Worm (Caenorhabditis elegans) whole organism, L2 larva: Measurements from ENCODE around the gene F38B7.3.
A peak's percentile ranks its signal among the peaks of the same experiment; 100 is the strongest.

Experiments
- C34F6.9 ChIP-seq: fragments of 150-350 bp; optimal IDR thresholded peaks from 2 replicates; lab custom pipeline; 2014; ENCODE audit warnings: missing biosample characterization, missing genetic modification characterization
- F13H6.1 ChIP-seq: sonication (generic microtip); optimal IDR thresholded peaks from 2 replicates; lab custom pipeline; 2016; ENCODE audit warnings: missing genetic modification characterization, missing compliant biosample characterization
- R02D3.7 ChIP-seq: fragments of 150-350 bp; optimal IDR thresholded peaks from 2 replicates; lab custom pipeline; 2014; ENCODE audit warnings: missing biosample characterization, missing genetic modification characterization
- Y55F3AM.14 ChIP-seq: fragments of 200-800 bp; sonication (Bioruptor generic); optimal IDR thresholded peaks from 2 replicates; lab custom pipeline; 2018; ENCODE audit warnings: mild to moderate bottlenecking, missing genetic modification characterization, missing compliant biosample characterization
- ZK546.5 ChIP-seq: sonication (generic microtip); optimal IDR thresholded peaks from 2 replicates; lab custom pipeline; 2017; ENCODE audit warnings: missing biosample characterization, missing genetic modification characterization
- alr-1 ChIP-seq: fragments of 150-350 bp; optimal IDR thresholded peaks from 2 replicates; lab custom pipeline; 2014; ENCODE audit warnings: missing biosample characterization, missing genetic modification characterization
- aly-2 ChIP-seq: fragments of 150-350 bp; optimal IDR thresholded peaks from 2 replicates; lab custom pipeline; 2014; ENCODE audit warnings: missing biosample characterization, missing genetic modification characterization
- ama-1 ChIP-seq: fragments of 150-350 bp; optimal IDR thresholded peaks from 2 replicates; lab custom pipeline; 2018; ENCODE audit warnings: inconsistent platforms
- blmp-1 ChIP-seq: sonication (generic microtip); optimal IDR thresholded peaks from 2 replicates; lab custom pipeline; 2017; ENCODE audit warnings: missing genetic modification characterization, mild to moderate bottlenecking, missing compliant biosample characterization, antibody characterized with exemption, moderate library complexity; ENCODE audit not compliant: insufficient read depth
- ceh-16 ChIP-seq: fragments of 150-350 bp; optimal IDR thresholded peaks from 2 replicates; lab custom pipeline; 2014; ENCODE audit warnings: missing biosample characterization, missing genetic modification characterization
- ceh-82 ChIP-seq: fragments of 150-350 bp; optimal IDR thresholded peaks from 2 replicates; lab custom pipeline; 2014; ENCODE audit warnings: missing biosample characterization, missing genetic modification characterization
- crh-2 ChIP-seq: sonication (generic microtip); optimal IDR thresholded peaks from 2 replicates; lab custom pipeline; 2017; ENCODE audit warnings: missing biosample characterization, missing genetic modification characterization
- dmd-4 ChIP-seq: sonication (generic microtip); optimal IDR thresholded peaks from 2 replicates; lab custom pipeline; 2017; ENCODE audit warnings: missing biosample characterization, missing genetic modification characterization
- egl-27 ChIP-seq: sonication (generic microtip); optimal IDR thresholded peaks from 3 replicates; lab custom pipeline; 2017; ENCODE audit warnings: missing biosample characterization, missing genetic modification reagents, missing genetic modification characterization
- elt-3 ChIP-seq: sonication (generic microtip); optimal IDR thresholded peaks from 2 replicates; lab custom pipeline; 2017; ENCODE audit warnings: missing biosample characterization, missing genetic modification characterization
- fos-1 ChIP-seq: fragments of 150-350 bp; optimal IDR thresholded peaks from 2 replicates; lab custom pipeline; 2014; ENCODE audit warnings: missing biosample characterization, missing genetic modification characterization
- gmeb-1 ChIP-seq: fragments of 150-350 bp; optimal IDR thresholded peaks from 2 replicates; lab custom pipeline; 2014; ENCODE audit warnings: missing biosample characterization, missing genetic modification characterization
- lin-11 ChIP-seq: fragments of 150-350 bp; sonication (generic microtip); optimal IDR thresholded peaks from 2 replicates; lab custom pipeline; 2014; ENCODE audit warnings: missing biosample characterization, missing genetic modification characterization, inconsistent platforms, mixed read lengths
- lin-13 ChIP-seq: fragments of 150-350 bp; optimal IDR thresholded peaks from 2 replicates; lab custom pipeline; 2014; ENCODE audit warnings: missing biosample characterization, missing genetic modification reagents, missing genetic modification characterization
- lin-39 ChIP-seq: fragments of 150-350 bp; optimal IDR thresholded peaks from 2 replicates; lab custom pipeline; 2014; ENCODE audit warnings: missing biosample characterization, missing genetic modification reagents, missing genetic modification characterization
- lsy-2 ChIP-seq, 2 experiments: fragments of 150-350 bp in 1 of 2; sonication (generic microtip) in 1 of 2; optimal IDR thresholded peaks; 2 replicates each; lab custom pipeline; 2014 to 2017; ENCODE audit warnings: missing biosample characterization in 2 of 2, missing genetic modification characterization in 2 of 2
- mab-5 ChIP-seq: fragments of 150-350 bp; optimal IDR thresholded peaks from 2 replicates; lab custom pipeline; 2014; ENCODE audit warnings: missing biosample characterization, missing genetic modification characterization
- mbf-1 ChIP-seq: sonication (generic microtip); optimal IDR thresholded peaks from 2 replicates; lab custom pipeline; 2017; ENCODE audit warnings: missing biosample characterization, missing genetic modification characterization
- mdl-1 ChIP-seq, 2 experiments: fragments of 150-350 bp in 1 of 2; sonication (generic microtip) in 1 of 2; optimal IDR thresholded peaks; 2 replicates each; lab custom pipeline; 2017; ENCODE audit warnings: missing biosample characterization in 2 of 2, missing genetic modification characterization in 2 of 2
- nhr-10 ChIP-seq: sonication (generic microtip); optimal IDR thresholded peaks from 2 replicates; lab custom pipeline; 2017; ENCODE audit warnings: missing biosample characterization, missing genetic modification characterization
- nhr-11 ChIP-seq: fragments of 150-350 bp; optimal IDR thresholded peaks from 2 replicates; lab custom pipeline; 2014; ENCODE audit warnings: missing biosample characterization, missing genetic modification characterization
- nhr-12 ChIP-seq: fragments of 150-350 bp; optimal IDR thresholded peaks from 2 replicates; lab custom pipeline; 2014; ENCODE audit warnings: missing biosample characterization, missing genetic modification characterization
- nhr-129 ChIP-seq: fragments of 150-350 bp; optimal IDR thresholded peaks from 2 replicates; lab custom pipeline; 2014; ENCODE audit warnings: missing biosample characterization, missing genetic modification characterization
- nhr-21 ChIP-seq: fragments of 150-350 bp; optimal IDR thresholded peaks from 2 replicates; lab custom pipeline; 2014; ENCODE audit warnings: missing biosample characterization, missing genetic modification characterization
- nhr-23 ChIP-seq: fragments of 150-350 bp; optimal IDR thresholded peaks from 2 replicates; lab custom pipeline; 2014; ENCODE audit warnings: missing biosample characterization, missing genetic modification reagents, missing genetic modification characterization
- nhr-237 ChIP-seq: fragments of 150-350 bp; optimal IDR thresholded peaks from 2 replicates; lab custom pipeline; 2014; ENCODE audit warnings: missing biosample characterization, missing genetic modification characterization
- nhr-25 ChIP-seq: fragments of 150-350 bp; sonication (generic microtip); optimal IDR thresholded peaks from 3 replicates; lab custom pipeline; 2014; ENCODE audit warnings: missing biosample characterization, missing genetic modification characterization
- nhr-6 ChIP-seq: fragments of 150-350 bp; optimal IDR thresholded peaks from 2 replicates; lab custom pipeline; 2014; ENCODE audit warnings: missing biosample characterization, missing genetic modification characterization
- nhr-77 ChIP-seq: fragments of 150-350 bp; optimal IDR thresholded peaks from 2 replicates; lab custom pipeline; 2014; ENCODE audit warnings: missing biosample characterization, missing genetic modification characterization
- sem-4 ChIP-seq: fragments of 150-350 bp; optimal IDR thresholded peaks from 2 replicates; lab custom pipeline; 2014; ENCODE audit warnings: missing biosample characterization, missing genetic modification reagents, missing genetic modification characterization
- skn-1 ChIP-seq: sonication (generic microtip); optimal IDR thresholded peaks from 2 replicates; lab custom pipeline; 2017; ENCODE audit warnings: missing biosample characterization, missing genetic modification characterization
- sma-3 ChIP-seq: sonication (generic microtip); optimal IDR thresholded peaks from 2 replicates; lab custom pipeline; 2016; ENCODE audit warnings: missing genetic modification reagents, missing genetic modification characterization, missing compliant biosample characterization
- sma-9 ChIP-seq, 2 experiments: fragments of 150-350 bp in 1 of 2; sonication (generic microtip) in 1 of 2; optimal IDR thresholded peaks; 2 replicates each; lab custom pipeline; 2014 to 2016; ENCODE audit warnings: missing genetic modification characterization in 2 of 2, mild to moderate bottlenecking in 1 of 2, missing biosample characterization in 1 of 2, missing compliant biosample characterization in 1 of 2, missing genetic modification reagents in 1 of 2, moderate library complexity in 1 of 2
- snpc-4 ChIP-seq: fragments of 150-350 bp; optimal IDR thresholded peaks from 2 replicates; lab custom pipeline; 2014; ENCODE audit warnings: missing biosample characterization, missing genetic modification characterization
- unc-39 ChIP-seq: fragments of 150-350 bp; optimal IDR thresholded peaks from 2 replicates; lab custom pipeline; 2014; ENCODE audit warnings: missing biosample characterization, missing genetic modification characterization
- unc-55 ChIP-seq: fragments of 150-350 bp; sonication (generic microtip); optimal IDR thresholded peaks from 3 replicates; lab custom pipeline; 2014; ENCODE audit warnings: missing biosample characterization, missing genetic modification reagents, missing genetic modification characterization
- unc-62 ChIP-seq: fragments of 150-350 bp; optimal IDR thresholded peaks from 2 replicates; lab custom pipeline; 2014; ENCODE audit warnings: missing biosample characterization, missing genetic modification reagents, missing genetic modification characterization
- zag-1 ChIP-seq: fragments of 150-350 bp; optimal IDR thresholded peaks from 2 replicates; lab custom pipeline; 2014; ENCODE audit warnings: missing biosample characterization, missing genetic modification characterization
- ztf-1 ChIP-seq: fragments of 200-800 bp; sonication (Bioruptor generic); conservative IDR thresholded peaks from 2 replicates; pipeline ENCODE4 v1.3.6; 2022; ENCODE audit warnings: missing genetic modification characterization, missing compliant biosample characterization
- ztf-11 ChIP-seq: sonication (generic microtip); optimal IDR thresholded peaks from 2 replicates; lab custom pipeline; 2017; ENCODE audit warnings: missing biosample characterization, missing genetic modification characterization
- ztf-4 ChIP-seq: fragments of 150-350 bp; optimal IDR thresholded peaks from 2 replicates; lab custom pipeline; 2014; ENCODE audit warnings: missing biosample characterization, missing genetic modification characterization

F38B7.3 gene

DNA sequence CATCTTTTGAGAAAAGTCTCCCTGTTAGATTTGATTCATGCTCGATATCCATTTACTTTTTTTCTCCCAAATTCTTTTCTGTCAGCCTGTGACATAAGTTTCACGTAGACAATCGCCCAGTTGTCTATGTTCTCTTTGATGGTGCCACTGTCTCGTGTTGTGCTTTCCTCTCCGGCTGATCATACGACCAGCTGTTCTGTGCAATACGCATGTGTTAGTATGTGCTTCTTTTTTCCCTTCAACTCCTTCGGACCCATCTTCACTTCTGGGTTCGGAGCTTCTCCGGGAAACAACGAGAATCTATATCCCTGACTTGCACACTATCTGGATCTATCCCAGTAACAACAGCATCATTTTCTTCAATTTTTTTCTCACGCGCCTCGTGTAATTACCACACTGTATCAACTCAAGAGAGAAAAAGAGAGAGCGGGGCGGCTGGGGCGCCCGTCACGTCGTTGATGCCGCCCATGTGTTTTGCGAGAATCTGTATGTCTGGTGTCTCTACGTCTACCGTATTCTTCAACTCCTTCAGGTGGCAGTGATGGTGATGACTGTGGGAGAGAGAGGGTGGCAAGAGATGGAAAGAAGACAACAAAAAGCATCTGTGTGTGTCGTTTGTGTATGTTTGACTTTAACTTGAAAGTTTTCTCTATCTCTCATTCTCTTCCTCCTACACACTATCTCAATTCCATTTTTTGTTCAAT is 16.9 kb upstream of the F38B7.3 start:
- TF ChIP-seq sma-9 (GFP tag; optimal IDR thresholded peaks at IDR 0.05; lab: Kevin White, UChicago) = peak; percentile 97
- TF ChIP-seq sma-9 (tag; optimal IDR thresholded peaks at IDR 0.05; lab: Kevin White, UChicago) = no peak
- no peak for TF ChIP-seq nhr-77 (tag; lab: Kevin White, UChicago)
- peak; percentile 96 for TF ChIP-seq blmp-1 (tag; lab: Kevin White, UChicago)
- TF ChIP-seq lsy-2 (tag; optimal IDR thresholded peaks at IDR 0.05; lab: Kevin White, UChicago) = peak; percentile 13 to 80
- TF ChIP-seq nhr-21 = peak; percentile 77
- TF ChIP-seq ztf-4 = peak; percentile 38
- no peak for TF ChIP-seq unc-39
- TF ChIP-seq nhr-237 (tag; lab: Kevin White, UChicago) = no peak
- no peak for TF ChIP-seq lin-11
- TF ChIP-seq crh-2 (tag; lab: Kevin White, UChicago) = peak; percentile 80
- TF ChIP-seq fos-1 (tag; lab: Kevin White, UChicago) = peak; percentile 94
- peak; percentile 46 to 83 for TF ChIP-seq mdl-1 (tag; optimal IDR thresholded peaks at IDR 0.05; lab: Kevin White, UChicago)
- TF ChIP-seq nhr-6 (tag; lab: Kevin White, UChicago) = peak; percentile 73
- TF ChIP-seq F13H6.1 = peak; percentile 96
- peak; percentile 19 for TF ChIP-seq mab-5
- peak; percentile 73 for TF ChIP-seq Y55F3AM.14 (GFP tag; lab: Kevin White, UChicago)
- peak; percentile 91 for TF ChIP-seq sma-3 (GFP tag; lab: Kevin White, UChicago)
- no peak for TF ChIP-seq ztf-1
- TF ChIP-seq unc-55 (GFP tag; lab: Kevin White, UChicago) = no peak
- TF ChIP-seq C34F6.9 = peak; percentile 65
- TF ChIP-seq unc-62 (GFP tag; lab: Kevin White, UChicago) = no peak
- no peak for TF ChIP-seq dmd-4 (tag; lab: Kevin White, UChicago)
- TF ChIP-seq sem-4 (tag; lab: Kevin White, UChicago) = peak; percentile 82
- TF ChIP-seq nhr-129 (tag; lab: Kevin White, UChicago) = peak; percentile 90
- TF ChIP-seq lin-13 = peak; percentile 76
- peak; percentile 55 for TF ChIP-seq gmeb-1 (tag; lab: Kevin White, UChicago)
- TF ChIP-seq egl-27 (tag; lab: Kevin White, UChicago) = peak; percentile 77
- peak; percentile 95 for TF ChIP-seq nhr-25

ce11 chrV:11532535-11532853 is 16.4 kb upstream of the F38B7.3 start:
- TF ChIP-seq R02D3.7 (tag; lab: Kevin White, UChicago) (no peak), ztf-11 (tag; lab: Kevin White, UChicago) (no peak), ama-1 (peak; percentile 63)

ce11 chrV:11532964-11533363 is 15.9 kb upstream of the F38B7.3 start:
- no peak for TF ChIP-seq lin-39 (tag; lab: Kevin White, UChicago)
- no peak for TF ChIP-seq nhr-237 (tag; lab: Kevin White, UChicago)
- TF ChIP-seq nhr-21 = peak; percentile 46
- TF ChIP-seq ZK546.5 = no peak
- no peak for TF ChIP-seq unc-55 (GFP tag; lab: Kevin White, UChicago)
- no peak for TF ChIP-seq nhr-11
- no peak for TF ChIP-seq mdl-1 (tag; optimal IDR thresholded peaks at IDR 0.05; lab: Kevin White, UChicago)
- TF ChIP-seq ceh-16 = no peak
- TF ChIP-seq blmp-1 (tag; lab: Kevin White, UChicago) = peak; percentile 100
- no peak for TF ChIP-seq ztf-11 (tag; lab: Kevin White, UChicago)
- TF ChIP-seq C34F6.9 = no peak
- peak; percentile 87 for TF ChIP-seq sma-9 (GFP tag; optimal IDR thresholded peaks at IDR 0.05; lab: Kevin White, UChicago)
- TF ChIP-seq sma-9 (tag; optimal IDR thresholded peaks at IDR 0.05; lab: Kevin White, UChicago) = no peak
- TF ChIP-seq alr-1 (tag; lab: Kevin White, UChicago) = no peak
- no peak for TF ChIP-seq gmeb-1 (tag; lab: Kevin White, UChicago)
- TF ChIP-seq R02D3.7 (tag; lab: Kevin White, UChicago) = no peak
- peak; percentile 62 for TF ChIP-seq egl-27 (tag; lab: Kevin White, UChicago)
- TF ChIP-seq mab-5 = no peak
- no peak for TF ChIP-seq ama-1
- TF ChIP-seq nhr-12 (tag; lab: Kevin White, UChicago) = no peak
- no peak for TF ChIP-seq nhr-6 (tag; lab: Kevin White, UChicago)
- TF ChIP-seq nhr-10 (tag; lab: Kevin White, UChicago) = no peak
- no peak for TF ChIP-seq nhr-77 (tag; lab: Kevin White, UChicago)
- TF ChIP-seq F13H6.1 = no peak
- TF ChIP-seq zag-1 = no peak
- TF ChIP-seq unc-39 = no peak
- TF ChIP-seq nhr-129 (tag; lab: Kevin White, UChicago) = peak; percentile 67
- TF ChIP-seq mbf-1 (tag; lab: Kevin White, UChicago) = no peak
- TF ChIP-seq Y55F3AM.14 (GFP tag; lab: Kevin White, UChicago) = peak; percentile 61
- no peak for TF ChIP-seq ztf-4
- no peak for TF ChIP-seq aly-2 (tag; lab: Kevin White, UChicago)
- peak; percentile 88 for TF ChIP-seq nhr-25
- TF ChIP-seq nhr-23 (tag; lab: Kevin White, UChicago) = no peak
- no peak for TF ChIP-seq skn-1
- no peak for TF ChIP-seq ztf-1
- no peak for TF ChIP-seq elt-3
- TF ChIP-seq sma-3 (GFP tag; lab: Kevin White, UChicago) = peak; percentile 72
- no peak for TF ChIP-seq snpc-4 (tag; lab: Kevin White, UChicago)
- no peak for TF ChIP-seq lin-13
- TF ChIP-seq unc-62 (GFP tag; lab: Kevin White, UChicago) = no peak
- TF ChIP-seq ceh-82 (tag; lab: Kevin White, UChicago) = no peak
